Fruit fly (Drosophila melanogaster) whole organism, embryonic: Measurements from ENCODE around the gene CG31178.

Experiments
- Asciz ChIP-seq: fragments of 200-800 bp; sonication (Bioruptor generic); optimal IDR thresholded peaks from 2 replicates; lab custom pipeline; 2017; ENCODE audit warnings: missing biosample characterization, mild to moderate bottlenecking, missing genetic modification characterization, missing genetic modification reagents
- B-H2 ChIP-seq: fragments of 200-800 bp; sonication (Bioruptor generic); optimal IDR thresholded peaks from 2 replicates; lab custom pipeline; 2018; ENCODE audit warnings: missing biosample characterization, mild to moderate bottlenecking, missing genetic modification characterization
- CG10654 ChIP-seq: fragments of 200-800 bp; sonication (Bioruptor generic); optimal IDR thresholded peaks from 2 replicates; lab custom pipeline; 2016; ENCODE audit warnings: missing biosample characterization, missing genetic modification characterization
- CG12659 ChIP-seq: fragments of 200-800 bp; sonication (Bioruptor generic); optimal IDR thresholded peaks from 3 replicates; lab custom pipeline; 2017; ENCODE audit warnings: mild to moderate bottlenecking, missing biosample characterization, missing genetic modification reagents, missing genetic modification characterization
- CG16815 ChIP-seq: fragments of 200-800 bp; sonication (Bioruptor generic); optimal IDR thresholded peaks from 3 replicates; lab custom pipeline; 2017; ENCODE audit warnings: missing biosample characterization, mild to moderate bottlenecking, missing genetic modification characterization
- CG17361 ChIP-seq: fragments of 200-800 bp; sonication (Bioruptor generic); IDR thresholded peaks from 3 replicates; pipeline ENCODE4 v1.3.6; 2022; ENCODE audit warnings: missing biosample characterization, missing genetic modification characterization
- CG17829 ChIP-seq: fragments of 200-800 bp; optimal IDR thresholded peaks from 2 replicates; lab custom pipeline; 2019; ENCODE audit warnings: missing biosample characterization, mild to moderate bottlenecking, missing genetic modification characterization, moderate library complexity
- CG2712 ChIP-seq: fragments of 200-800 bp; optimal IDR thresholded peaks from 3 replicates; lab custom pipeline; 2019; ENCODE audit warnings: missing biosample characterization, mild to moderate bottlenecking, missing genetic modification characterization, moderate library complexity
- CG4360 ChIP-seq: fragments of 200-800 bp; sonication (Bioruptor generic); IDR thresholded peaks from 2 replicates; pipeline ENCODE4 v1.3.6; 2022; ENCODE audit warnings: missing biosample characterization, missing genetic modification characterization
- CG6175 ChIP-seq: fragments of 200-800 bp; sonication (Bioruptor generic); IDR thresholded peaks from 3 replicates; pipeline ENCODE4 v1.3.6; 2022; ENCODE audit warnings: missing biosample characterization, missing genetic modification characterization
- CG8359 ChIP-seq: fragments of 200-800 bp; sonication (Bioruptor generic); optimal IDR thresholded peaks from 2 replicates; lab custom pipeline; 2017; ENCODE audit warnings: missing biosample characterization, mild to moderate bottlenecking, missing genetic modification characterization, borderline replicate concordance
- CG9437 ChIP-seq: fragments of 200-800 bp; sonication (Bioruptor generic); optimal IDR thresholded peaks from 2 replicates; lab custom pipeline; 2018; ENCODE audit warnings: missing biosample characterization, mild to moderate bottlenecking, missing genetic modification characterization
- CG9797 ChIP-seq: fragments of 200-800 bp; sonication (Bioruptor generic); optimal IDR thresholded peaks from 3 replicates; lab custom pipeline; 2018; ENCODE audit warnings: missing biosample characterization, mild to moderate bottlenecking, missing genetic modification characterization
- D ChIP-seq, 2 experiments: fragments of 200-800 bp in 1 of 2; fragments of >200 bp in 1 of 2; sonication (Bioruptor generic) in 1 of 2; optimal IDR thresholded peaks; 2 replicates in 1 of 2; 3 replicates in 1 of 2; lab custom pipeline; 2017; ENCODE audit warnings: mild to moderate bottlenecking in 1 of 2, missing biosample characterization in 1 of 2, missing genetic modification characterization in 1 of 2, missing genetic modification reagents in 1 of 2
- H15 ChIP-seq: fragments of 200-800 bp; sonication (Bioruptor generic); IDR thresholded peaks from 3 replicates; pipeline ENCODE4 v1.3.6; 2022; ENCODE audit warnings: missing biosample characterization, missing genetic modification characterization
- Meics ChIP-seq: fragments of 200-800 bp; sonication (Bioruptor generic); optimal IDR thresholded peaks from 2 replicates; lab custom pipeline; 2017; ENCODE audit warnings: missing biosample characterization, mild to moderate bottlenecking, missing genetic modification characterization
- NK7.1 ChIP-seq: fragments of 200-800 bp; sonication (Bioruptor generic); optimal IDR thresholded peaks from 3 replicates; lab custom pipeline; 2016; ENCODE audit warnings: missing biosample characterization, missing genetic modification characterization
- Nf-YB ChIP-seq: fragments of 200-800 bp; sonication (Bioruptor generic); optimal IDR thresholded peaks from 3 replicates; lab custom pipeline; 2019; ENCODE audit warnings: missing biosample characterization, mild to moderate bottlenecking, missing genetic modification characterization, moderate library complexity
- Nf-YC ChIP-seq: fragments of 200-800 bp; optimal IDR thresholded peaks from 3 replicates; lab custom pipeline; 2019; ENCODE audit warnings: missing biosample characterization, mild to moderate bottlenecking, missing genetic modification characterization, moderate library complexity
- Oli ChIP-seq: fragments of 200-800 bp; sonication (Bioruptor generic); optimal IDR thresholded peaks from 2 replicates; lab custom pipeline; 2018; ENCODE audit warnings: missing biosample characterization, mild to moderate bottlenecking, missing genetic modification characterization, moderate library complexity
- Sry-β ChIP-seq: fragments of 200-800 bp; sonication (Bioruptor generic); optimal IDR thresholded peaks from 2 replicates; lab custom pipeline; 2018; ENCODE audit warnings: missing biosample characterization, mild to moderate bottlenecking, missing genetic modification characterization, moderate library complexity
- Ssrp ChIP-seq: fragments of 200-800 bp; sonication (Bioruptor generic); optimal IDR thresholded peaks from 2 replicates; lab custom pipeline; 2018; ENCODE audit warnings: missing biosample characterization, mild to moderate bottlenecking, missing genetic modification characterization, moderate library complexity
- bab2 ChIP-seq: fragments of 200-800 bp; sonication (Bioruptor generic); optimal IDR thresholded peaks from 2 replicates; lab custom pipeline; 2016; ENCODE audit warnings: missing biosample characterization, missing genetic modification characterization
- bigmax ChIP-seq: fragments of 200-800 bp; sonication (Bioruptor generic); optimal IDR thresholded peaks from 2 replicates; lab custom pipeline; 2018; ENCODE audit warnings: missing biosample characterization, mild to moderate bottlenecking, missing genetic modification characterization
- bsh ChIP-seq, 2 experiments: fragments of 200-800 bp; sonication (Bioruptor generic); optimal IDR thresholded peaks; 2 replicates each; lab custom pipeline; 2017 to 2018; ENCODE audit warnings: mild to moderate bottlenecking in 2 of 2, missing biosample characterization in 2 of 2, missing genetic modification characterization in 2 of 2, moderate library complexity in 1 of 2
- cg ChIP-seq: fragments of 200-800 bp; sonication (Bioruptor generic); optimal IDR thresholded peaks from 3 replicates; lab custom pipeline; 2019; ENCODE audit warnings: missing biosample characterization, mild to moderate bottlenecking, missing genetic modification characterization, moderate library complexity
- chinmo ChIP-seq: fragments of 200-800 bp; sonication (Bioruptor generic); IDR thresholded peaks from 4 replicates; pipeline ENCODE4 v1.3.6; 2022; ENCODE audit warnings: missing biosample characterization, missing genetic modification characterization; ENCODE audit not compliant: partially characterized antibody
- ci ChIP-seq: fragments of 200-800 bp; sonication (Bioruptor generic); IDR thresholded peaks from 3 replicates; pipeline ENCODE4 v1.3.6; 2022; ENCODE audit warnings: missing biosample characterization, missing genetic modification characterization
- crc ChIP-seq: fragments of 200-800 bp; sonication (Bioruptor generic); optimal IDR thresholded peaks from 2 replicates; lab custom pipeline; 2016; ENCODE audit warnings: missing biosample characterization, missing genetic modification characterization
- dan ChIP-seq: fragments of 200-800 bp; sonication (Bioruptor generic); IDR thresholded peaks from 2 replicates; pipeline ENCODE4 v1.3.6; 2022; ENCODE audit warnings: missing biosample characterization, missing genetic modification characterization
- dmrt99B ChIP-seq: fragments of 200-800 bp; sonication (Bioruptor generic); optimal IDR thresholded peaks from 2 replicates; lab custom pipeline; 2018; ENCODE audit warnings: missing biosample characterization, mild to moderate bottlenecking, missing genetic modification characterization, moderate library complexity
- ftz-f1 ChIP-seq: fragments of 200-800 bp; sonication (Bioruptor generic); optimal IDR thresholded peaks from 2 replicates; lab custom pipeline; 2016; ENCODE audit warnings: missing biosample characterization, missing genetic modification characterization
- gem ChIP-seq: fragments of 200-800 bp; sonication (Bioruptor generic); optimal IDR thresholded peaks from 2 replicates; lab custom pipeline; 2019; ENCODE audit warnings: missing biosample characterization, mild to moderate bottlenecking, missing genetic modification characterization, moderate library complexity
- grn ChIP-seq: fragments of 200-800 bp; sonication (Bioruptor generic); optimal IDR thresholded peaks from 3 replicates; lab custom pipeline; 2017; ENCODE audit warnings: missing biosample characterization, missing genetic modification characterization
- gsb ChIP-seq: fragments of 200-800 bp; sonication (Bioruptor generic); IDR thresholded peaks from 2 replicates; pipeline ENCODE4 v1.3.6; 2022; ENCODE audit warnings: missing biosample characterization, missing genetic modification characterization
- gsb-n ChIP-seq: fragments of 200-800 bp; sonication (Bioruptor generic); optimal IDR thresholded peaks from 3 replicates; lab custom pipeline; 2018; ENCODE audit warnings: missing biosample characterization, mild to moderate bottlenecking, missing genetic modification characterization
- ham ChIP-seq: fragments of 200-800 bp; sonication (Bioruptor generic); IDR thresholded peaks from 2 replicates; pipeline ENCODE4 v1.3.6; 2022; ENCODE audit warnings: missing biosample characterization, missing genetic modification characterization
- hbn ChIP-seq: fragments of 200-800 bp; sonication (Bioruptor generic); IDR thresholded peaks from 2 replicates; pipeline ENCODE4 v1.3.6; 2022; ENCODE audit warnings: missing biosample characterization, missing genetic modification characterization; ENCODE audit not compliant: partially characterized antibody
- jigr1 ChIP-seq: fragments of 200-800 bp; sonication (Bioruptor generic); IDR thresholded peaks from 3 replicates; pipeline ENCODE4 v1.3.6; 2022; ENCODE audit warnings: missing biosample characterization, missing genetic modification characterization
- lbe ChIP-seq: fragments of 200-800 bp; sonication (Bioruptor generic); optimal IDR thresholded peaks from 2 replicates; lab custom pipeline; 2016; ENCODE audit warnings: missing biosample characterization, mild to moderate bottlenecking, missing genetic modification characterization
- nerfin-1 ChIP-seq: fragments of 200-800 bp; sonication (Bioruptor generic); optimal IDR thresholded peaks from 3 replicates; lab custom pipeline; 2019; ENCODE audit warnings: missing biosample characterization, mild to moderate bottlenecking, missing genetic modification characterization, moderate library complexity
- oc ChIP-seq: fragments of 200-800 bp; sonication (Bioruptor generic); optimal IDR thresholded peaks from 2 replicates; lab custom pipeline; 2018; ENCODE audit warnings: missing biosample characterization, mild to moderate bottlenecking, missing genetic modification characterization, moderate library complexity
- pb ChIP-seq: fragments of 200-800 bp; sonication (Bioruptor generic); optimal IDR thresholded peaks from 3 replicates; lab custom pipeline; 2016; ENCODE audit warnings: missing biosample characterization, missing genetic modification characterization
- sens ChIP-seq: fragments of 200-800 bp; sonication (Bioruptor generic); peaks from one replicate; lab custom pipeline; 2016; ENCODE audit warnings: missing biosample characterization, missing genetic modification characterization
- sim ChIP-seq: fragments of 200-800 bp; sonication (Bioruptor generic); IDR thresholded peaks from 2 replicates; pipeline ENCODE4 v1.3.6; 2022; ENCODE audit warnings: missing biosample characterization, missing genetic modification characterization
- tio ChIP-seq: fragments of 200-800 bp; sonication (Bioruptor generic); optimal IDR thresholded peaks from 2 replicates; lab custom pipeline; 2017; ENCODE audit warnings: missing biosample characterization, missing genetic modification characterization, inconsistent platforms
- unpg ChIP-seq: fragments of 200-800 bp; sonication (Bioruptor generic); optimal IDR thresholded peaks from 3 replicates; lab custom pipeline; 2018; ENCODE audit warnings: missing biosample characterization, mild to moderate bottlenecking, missing genetic modification characterization, moderate library complexity
- zfh1 ChIP-seq: fragments of 200-800 bp; sonication (Bioruptor generic); IDR thresholded peaks from 3 replicates; pipeline ENCODE4 v1.3.6; 2022; ENCODE audit warnings: missing biosample characterization, missing genetic modification characterization

CG31178 gene

dm6 chr3R:21834234-21835070 is 39.1 kb upstream of the CG31178 start (continued):
- peak; percentile 9; the same call in 1 of the 2 replicates for TF ChIP-seq CG4360 (GFP tag; lab: Robert Waterston, UW)
- peak; percentile 55 for TF ChIP-seq Ssrp (tag; lab: Kevin White, UChicago)
- TF ChIP-seq sim (GFP tag; lab: Robert Waterston, UW), result no peak
- TF ChIP-seq lbe (GFP tag; lab: Kevin White, UChicago), result no peak
- peak; percentile 58; the same call in 2 of the 3 replicates for TF ChIP-seq CG17361 (GFP tag; lab: Robert Waterston, UW)
- TF ChIP-seq CG16815, result peak; percentile 7
- no peak for TF ChIP-seq crc (GFP tag; lab: Kevin White, UChicago)
- TF ChIP-seq CG12659 (GFP tag; lab: Kevin White, UChicago), result peak; percentile 15
- no peak for TF ChIP-seq CG9797 (GFP tag; lab: Kevin White, UChicago)
- TF ChIP-seq bsh (GFP tag; optimal IDR thresholded peaks at IDR 0.05; lab: Kevin White, UChicago), result peak in 1 of 2 experiments; percentile 78
- no peak for TF ChIP-seq dan (GFP tag; lab: Robert Waterston, UW)
- 0 out of 3 replicates have a peak, but pooled peaks have one; percentile 46 for TF ChIP-seq H15
- no peak for TF ChIP-seq ftz-f1 (GFP tag; lab: Kevin White, UChicago)
- TF ChIP-seq CG8359 (GFP tag; lab: Kevin White, UChicago), result no peak
- no peak for TF ChIP-seq pb (GFP tag; lab: Kevin White, UChicago)
- no peak for TF ChIP-seq bab2 (GFP tag; lab: Kevin White, UChicago)
- TF ChIP-seq gem, result peak; percentile 71
- TF ChIP-seq gsb (GFP tag; lab: Robert Waterston, UW), result no peak
- TF ChIP-seq grn (GFP tag; lab: Kevin White, UChicago), result peak; percentile 14
- no peak for TF ChIP-seq Nf-YC (tag; lab: Kevin White, UChicago)
- no peak for TF ChIP-seq D (optimal IDR thresholded peaks at IDR 0.05; lab: Kevin White, UChicago)
- TF ChIP-seq D (GFP tag; optimal IDR thresholded peaks at IDR 0.05; lab: Kevin White, UChicago), result peak; percentile 27
- TF ChIP-seq Oli, result peak; percentile 51
- TF ChIP-seq ci (GFP tag; lab: Robert Waterston, UW), result peak; percentile 31; the same call in 1 of the 3 replicates
- TF ChIP-seq gsb-n, result peak; percentile 64
- peak; percentile 19 for TF ChIP-seq Nf-YB (GFP tag; lab: Kevin White, UChicago)
- TF ChIP-seq oc, result peak; percentile 26
- peak; percentile 16 for TF ChIP-seq CG9437 (GFP tag; lab: Kevin White, UChicago)
- no peak for TF ChIP-seq NK7.1 (GFP tag; lab: Kevin White, UChicago)
- TF ChIP-seq dmrt99B (tag; lab: Kevin White, UChicago), result peak; percentile 26
- no peak for TF ChIP-seq Meics (GFP tag; lab: Kevin White, UChicago)
- peak; percentile 1 for TF ChIP-seq Asciz
- no peak for TF ChIP-seq tio (GFP tag; lab: Kevin White, UChicago)
- no peak for TF ChIP-seq jigr1 (GFP tag; lab: Robert Waterston, UW)
- peak; percentile 66 for TF ChIP-seq CG2712 (tag; lab: Kevin White, UChicago)
- no peak for TF ChIP-seq Sry-β (GFP tag; lab: Kevin White, UChicago)
- peak; percentile 70 for TF ChIP-seq CG17829 (tag; lab: Kevin White, UChicago)
- TF ChIP-seq B-H2, result no peak
- no peak for TF ChIP-seq bigmax (GFP tag; lab: Kevin White, UChicago)
- TF ChIP-seq hbn, result no peak
- peak; percentile 38 for TF ChIP-seq nerfin-1 (tag; lab: Kevin White, UChicago)
- peak; percentile 70 for TF ChIP-seq unpg
- TF ChIP-seq ham (GFP tag; lab: Robert Waterston, UW), result no peak
- TF ChIP-seq cg (GFP tag; lab: Kevin White, UChicago), result peak; percentile 4
- TF ChIP-seq chinmo (GFP tag; lab: Robert Waterston, UW), result 0 out of 4 replicates have a peak, but pooled peaks have one; percentile 26
- TF ChIP-seq CG6175, result no peak
- TF ChIP-seq CG10654 (GFP tag; lab: Kevin White, UChicago), result no peak
- TF ChIP-seq zfh1 (GFP tag; lab: Robert Waterston, UW), result peak; percentile 60; the same call in 2 of the 3 replicates
- no peak for TF ChIP-seq sens (GFP tag; lab: Kevin White, UChicago)
